Worm (Caenorhabditis elegans): Measurements from ENCODE around the gene plc-1.

The plc-1 gene

ce11 chrX:10864322-10864721, 25.9 kb upstream of the plc-1 start, which contains the start of gene pgp-8:
TSS of gene pgp-8 (minus strand) at chrX:10864422.
- no peak for TF ChIP-seq ets-7 (tag; optimal IDR thresholded peaks at IDR 0.05)
- TF ChIP-seq tra-4 (tag; optimal IDR thresholded peaks at IDR 0.05): no peak
- no peak for TF ChIP-seq ceh-36 (tag; optimal IDR thresholded peaks at IDR 0.05)
- TF ChIP-seq tbx-37 (GFP tag; conservative IDR thresholded peaks at IDR 0.05): no peak
- no peak for TF ChIP-seq hnd-1 (tag; optimal IDR thresholded peaks at IDR 0.05)
- no peak for TF ChIP-seq tbx-11 (GFP tag; IDR thresholded peaks at IDR 0.05)
- no peak for TF ChIP-seq sea-1 (GFP tag; conservative IDR thresholded peaks at IDR 0.05)
- no peak for TF ChIP-seq flt-1 (GFP tag; IDR thresholded peaks at IDR 0.05)

DNA sequence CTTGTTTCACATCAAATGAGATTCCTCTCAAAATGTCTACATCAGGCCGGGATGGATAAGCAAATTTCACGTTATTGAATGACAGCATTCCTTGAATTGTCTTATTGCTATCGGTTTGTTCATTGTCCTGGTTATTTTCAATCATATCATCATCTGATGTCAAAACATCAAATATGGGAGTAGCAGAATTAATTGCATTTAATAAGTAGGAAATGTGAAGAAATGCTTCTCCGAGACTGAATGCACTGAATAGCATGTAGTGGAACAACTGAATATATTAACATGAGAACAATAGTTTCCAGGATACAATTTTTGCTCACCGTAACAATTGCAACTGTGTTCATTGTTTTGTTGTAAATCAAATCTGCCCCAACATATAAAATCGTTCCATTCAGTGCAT, 24.1 kb upstream of the plc-1 start:
- TF ChIP-seq tbx-37 (GFP tag; conservative IDR thresholded peaks at IDR 0.05): no peak

ce11 chrX:10861673-10862072, 23.2 kb upstream of the plc-1 start:
- TF ChIP-seq pes-1 (GFP tag; IDR thresholded peaks at IDR 0.05) (no peak), tbx-37 (GFP tag; conservative IDR thresholded peaks at IDR 0.05) (no peak), B0310.2 (tag; optimal IDR thresholded peaks at IDR 0.05) (no peak), flt-1 (GFP tag; IDR thresholded peaks at IDR 0.05) (no peak), ama-1 (optimal IDR thresholded peaks at IDR 0.05) (no peak), tbx-11 (GFP tag; IDR thresholded peaks at IDR 0.05) (no peak), tra-4 (tag; optimal IDR thresholded peaks at IDR 0.05) (no peak), F13C5.2 (tag; optimal IDR thresholded peaks at IDR 0.05) (no peak), hnd-1 (tag; optimal IDR thresholded peaks at IDR 0.05) (no peak), scrt-1 (GFP tag; IDR thresholded peaks at IDR 0.05) (no peak), aly-1 (tag; optimal IDR thresholded peaks at IDR 0.05) (no peak), sea-1 (GFP tag; conservative IDR thresholded peaks at IDR 0.05) (no peak)

- no peak for TF ChIP-seq tbx-37 (GFP tag; conservative IDR thresholded peaks at IDR 0.05)
- no peak for TF ChIP-seq ceh-13 (GFP tag; optimal IDR thresholded peaks at IDR 0.05)
- TF ChIP-seq hmg-4 (GFP tag; optimal IDR thresholded peaks at IDR 0.05): no peak
- TF ChIP-seq hmbx-1 (tag; optimal IDR thresholded peaks at IDR 0.05): no peak
- no peak for TF ChIP-seq tra-4 (tag; optimal IDR thresholded peaks at IDR 0.05)
- TF ChIP-seq B0310.2 (tag; optimal IDR thresholded peaks at IDR 0.05): no peak
- TF ChIP-seq ceh-36 (tag; optimal IDR thresholded peaks at IDR 0.05): no peak
- no peak for TF ChIP-seq scrt-1 (GFP tag; IDR thresholded peaks at IDR 0.05)
- no peak for TF ChIP-seq pes-1 (GFP tag; IDR thresholded peaks at IDR 0.05)
- no peak for TF ChIP-seq ama-1 (optimal IDR thresholded peaks at IDR 0.05)
- no peak for TF ChIP-seq tbx-11 (GFP tag; IDR thresholded peaks at IDR 0.05)
- TF ChIP-seq F13C5.2 (tag; optimal IDR thresholded peaks at IDR 0.05): no peak
- TF ChIP-seq hnd-1 (tag; optimal IDR thresholded peaks at IDR 0.05): no peak
Measured at ce11 chrX:10859622-10860021, 21.2 kb upstream of the plc-1 start.

ce11 chrX:10859211-10859610, 20.8 kb upstream of the plc-1 start, which contains the start of gene pgp-5:
TSS of gene pgp-5 (minus strand) at chrX:10859297.
- no peak for TF ChIP-seq scrt-1 (GFP tag; IDR thresholded peaks at IDR 0.05)

DNA sequence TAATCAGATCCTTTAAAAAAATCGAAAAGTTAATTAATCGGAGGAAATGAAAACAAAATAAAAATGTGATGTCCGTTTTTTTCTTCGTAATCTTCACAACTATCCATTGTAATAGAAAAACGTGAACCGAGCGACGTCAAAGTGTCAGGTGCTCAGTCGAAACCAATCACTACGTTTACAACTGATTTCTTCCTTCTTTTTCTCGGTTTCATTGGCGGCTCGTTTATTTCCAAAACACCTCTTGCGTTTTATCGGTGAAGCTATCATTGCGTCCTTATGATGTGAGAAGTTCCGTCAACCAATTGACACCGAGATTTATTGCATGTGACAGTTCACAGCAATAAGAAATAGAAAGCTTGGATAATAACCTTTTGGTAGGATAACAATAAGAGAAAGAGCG, 14.8 kb upstream of the plc-1 start:
- TF ChIP-seq flt-1 (GFP tag; IDR thresholded peaks at IDR 0.05) (no peak), tbx-37 (GFP tag; conservative IDR thresholded peaks at IDR 0.05) (no peak), pes-1 (GFP tag; IDR thresholded peaks at IDR 0.05) (no peak), tbx-11 (GFP tag; IDR thresholded peaks at IDR 0.05) (no peak), hnd-1 (tag; optimal IDR thresholded peaks at IDR 0.05) (no peak), ama-1 (optimal IDR thresholded peaks at IDR 0.05) (no peak), F13C5.2 (tag; optimal IDR thresholded peaks at IDR 0.05) (no peak), scrt-1 (GFP tag; IDR thresholded peaks at IDR 0.05) (no peak), sea-1 (GFP tag; conservative IDR thresholded peaks at IDR 0.05) (no peak), aly-1 (tag; optimal IDR thresholded peaks at IDR 0.05) (no peak), hmbx-1 (tag; optimal IDR thresholded peaks at IDR 0.05) (no peak), tra-4 (tag; optimal IDR thresholded peaks at IDR 0.05) (no peak), ceh-13 (GFP tag; optimal IDR thresholded peaks at IDR 0.05) (no peak)

DNA sequence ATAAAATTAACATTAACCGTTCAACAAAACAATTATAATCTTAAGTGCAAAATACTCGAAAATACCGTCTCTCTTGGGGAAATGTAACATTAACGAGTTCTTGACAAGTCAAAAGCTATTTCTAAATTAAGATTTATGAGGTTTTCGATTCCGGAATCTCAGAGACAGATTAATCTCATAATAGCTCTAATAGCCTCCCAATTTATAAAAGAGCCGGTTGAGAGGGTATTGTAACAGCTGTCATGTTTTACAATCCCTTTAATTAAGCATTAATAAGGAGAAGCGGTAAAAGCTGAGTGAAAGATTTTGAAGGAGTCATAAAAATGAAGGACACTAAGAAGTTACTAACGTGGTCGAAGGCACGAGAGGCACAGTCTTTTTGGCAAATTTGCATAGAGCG, 13.3 kb upstream of the plc-1 start:
- TF ChIP-seq tbx-11 (GFP tag; IDR thresholded peaks at IDR 0.05): no peak
- TF ChIP-seq ceh-36 (tag; optimal IDR thresholded peaks at IDR 0.05): no peak

ce11 chrX:10851202-10851601, 12.8 kb upstream of the plc-1 start:
- no peak for TF ChIP-seq tra-4 (tag; optimal IDR thresholded peaks at IDR 0.05)
- TF ChIP-seq ceh-13 (GFP tag; optimal IDR thresholded peaks at IDR 0.05): no peak
- TF ChIP-seq pes-1 (GFP tag; IDR thresholded peaks at IDR 0.05): no peak
- TF ChIP-seq aly-1 (tag; optimal IDR thresholded peaks at IDR 0.05): no peak
- TF ChIP-seq sea-1 (GFP tag; conservative IDR thresholded peaks at IDR 0.05): no peak
- TF ChIP-seq tbx-11 (GFP tag; IDR thresholded peaks at IDR 0.05): no peak
- no peak for TF ChIP-seq hmbx-1 (tag; optimal IDR thresholded peaks at IDR 0.05)
- no peak for TF ChIP-seq scrt-1 (GFP tag; IDR thresholded peaks at IDR 0.05)
- TF ChIP-seq B0310.2 (tag; optimal IDR thresholded peaks at IDR 0.05): no peak
- TF ChIP-seq ceh-36 (tag; optimal IDR thresholded peaks at IDR 0.05): no peak
- TF ChIP-seq hnd-1 (tag; optimal IDR thresholded peaks at IDR 0.05): no peak

DNA sequence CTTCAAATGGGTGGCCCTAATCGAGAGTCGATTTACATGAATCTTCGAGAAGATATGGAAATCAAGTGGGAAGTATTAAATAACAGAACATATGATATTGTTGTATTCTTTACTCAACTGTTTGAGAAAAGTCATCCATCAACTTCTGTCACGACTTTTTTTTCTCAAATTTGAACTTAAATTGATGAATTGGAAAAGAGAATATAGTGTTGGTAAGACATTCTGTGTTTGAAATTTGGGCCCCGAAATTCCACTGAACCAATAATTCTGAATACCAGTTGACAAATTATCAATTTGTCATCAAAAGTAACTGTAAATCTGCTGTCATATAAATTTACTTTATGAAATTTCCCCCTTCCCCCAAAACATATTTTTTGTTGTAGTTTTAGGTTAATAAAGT, 8.4 kb upstream of the plc-1 start:
- TF ChIP-seq hmbx-1 (tag; optimal IDR thresholded peaks at IDR 0.05): no peak
- no peak for TF ChIP-seq aly-1 (tag; optimal IDR thresholded peaks at IDR 0.05)
